Worm (Caenorhabditis elegans): ENCODE results near the gene cpt-4.

The cpt-4 gene

DNA sequence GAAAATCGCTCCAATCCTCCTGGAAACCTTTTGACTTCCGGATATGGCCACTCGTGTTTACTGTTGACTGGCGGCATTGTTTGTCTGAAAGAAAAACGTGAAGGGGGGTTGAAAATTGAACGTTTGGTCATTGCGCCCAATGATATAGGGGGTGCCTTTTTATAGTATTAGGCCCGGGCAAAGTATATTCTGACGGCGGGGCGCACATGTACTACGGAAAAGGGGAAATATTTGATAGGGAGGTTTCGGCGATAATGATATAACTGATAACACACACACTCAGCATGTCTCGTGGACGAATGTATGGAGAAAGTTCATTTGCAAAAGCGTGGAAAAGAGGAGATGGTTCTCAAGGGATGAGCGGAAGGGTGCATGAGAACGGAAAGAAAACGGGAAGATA lies at the start of gene cpt-4:
Gene cpt-4 (minus strand): TSS at position 84 of the 400 bp plus-strand sequence.
- no peak for TF ChIP-seq nhr-237 (tag; optimal IDR thresholded peaks at IDR 0.05)
- peak; percentile 80 for TF ChIP-seq sma-9 (GFP tag; optimal IDR thresholded peaks at IDR 0.05)
- no peak for TF ChIP-seq sma-9 (tag; optimal IDR thresholded peaks at IDR 0.05)
- TF ChIP-seq aly-2 (tag; optimal IDR thresholded peaks at IDR 0.05) = no peak
- TF ChIP-seq F13H6.1 (tag; optimal IDR thresholded peaks at IDR 0.05) = peak; percentile 25
- TF ChIP-seq fos-1 (tag; optimal IDR thresholded peaks at IDR 0.05) = peak; percentile 92
- TF ChIP-seq Y55F3AM.14 (GFP tag; optimal IDR thresholded peaks at IDR 0.05) = peak; percentile 58
- peak; percentile 10 for TF ChIP-seq nhr-21 (tag; optimal IDR thresholded peaks at IDR 0.05)
- TF ChIP-seq crh-2 (tag; optimal IDR thresholded peaks at IDR 0.05) = peak; percentile 47
- peak; percentile 10 to 24 for TF ChIP-seq mdl-1 (tag; optimal IDR thresholded peaks at IDR 0.05)

DNA sequence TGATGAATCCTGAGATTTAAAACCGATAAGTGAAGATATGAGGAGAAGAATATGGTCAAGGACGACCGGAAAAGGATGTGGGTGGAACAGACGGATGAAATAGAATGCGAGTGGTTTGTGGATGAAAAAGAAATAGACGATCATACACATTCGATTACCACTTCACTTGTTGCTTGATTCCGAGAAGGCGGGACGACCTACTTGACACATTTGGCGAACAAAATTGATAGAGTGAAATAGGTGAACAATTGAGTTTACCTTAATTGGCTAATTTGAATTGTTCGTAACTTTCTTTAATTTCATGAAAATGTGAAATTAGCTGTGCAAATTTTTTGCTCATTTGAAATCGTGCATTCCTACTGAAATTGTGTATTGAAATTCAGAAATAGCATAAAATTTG lies 44.6 kb upstream of the cpt-4 start, which contains the start of gene Y58A7A.2:
Gene Y58A7A.2 (minus strand): TSS at position 101 of the 400 bp plus-strand sequence.
- TF ChIP-seq mdl-1 (tag; optimal IDR thresholded peaks at IDR 0.05) = no peak
- no peak for TF ChIP-seq elt-3 (tag; optimal IDR thresholded peaks at IDR 0.05)
- no peak for TF ChIP-seq ztf-4 (tag; optimal IDR thresholded peaks at IDR 0.05)

DNA sequence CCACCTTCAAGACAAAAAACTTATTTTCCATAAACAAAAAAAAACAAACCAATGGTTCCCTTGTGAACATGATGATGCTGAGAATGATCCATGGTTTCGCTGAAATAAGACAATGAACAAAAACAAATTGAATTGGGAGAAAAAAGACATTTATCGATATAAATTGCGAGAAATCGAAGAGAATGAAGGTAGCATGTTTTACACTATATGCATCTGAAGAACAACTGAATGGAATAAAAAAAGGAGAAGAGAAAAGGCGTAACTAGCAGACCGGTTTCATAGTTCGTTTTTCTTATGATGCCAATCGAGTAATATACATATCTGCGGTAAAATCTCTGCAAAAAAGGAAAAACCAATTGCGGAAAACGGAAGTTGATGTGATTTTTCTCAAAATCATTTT lies 41.9 kb upstream of the cpt-4 start, which contains the start of gene Y58A7A.1:
Gene Y58A7A.1 (minus strand): TSS at position 101 of the 400 bp plus-strand sequence.
- no peak for TF ChIP-seq ama-1 (optimal IDR thresholded peaks at IDR 0.05)
- no peak for TF ChIP-seq alr-1 (tag; optimal IDR thresholded peaks at IDR 0.05)
- no peak for TF ChIP-seq ztf-1 (GFP tag; conservative IDR thresholded peaks at IDR 0.05)
- TF ChIP-seq sma-9 (GFP tag; optimal IDR thresholded peaks at IDR 0.05) = no peak
- no peak for TF ChIP-seq sma-9 (tag; optimal IDR thresholded peaks at IDR 0.05)
- no peak for TF ChIP-seq nhr-237 (tag; optimal IDR thresholded peaks at IDR 0.05)
- TF ChIP-seq ceh-16 (tag; optimal IDR thresholded peaks at IDR 0.05) = no peak
- no peak for TF ChIP-seq skn-1 (tag; optimal IDR thresholded peaks at IDR 0.05)
- no peak for TF ChIP-seq lin-39 (tag; optimal IDR thresholded peaks at IDR 0.05)

DNA sequence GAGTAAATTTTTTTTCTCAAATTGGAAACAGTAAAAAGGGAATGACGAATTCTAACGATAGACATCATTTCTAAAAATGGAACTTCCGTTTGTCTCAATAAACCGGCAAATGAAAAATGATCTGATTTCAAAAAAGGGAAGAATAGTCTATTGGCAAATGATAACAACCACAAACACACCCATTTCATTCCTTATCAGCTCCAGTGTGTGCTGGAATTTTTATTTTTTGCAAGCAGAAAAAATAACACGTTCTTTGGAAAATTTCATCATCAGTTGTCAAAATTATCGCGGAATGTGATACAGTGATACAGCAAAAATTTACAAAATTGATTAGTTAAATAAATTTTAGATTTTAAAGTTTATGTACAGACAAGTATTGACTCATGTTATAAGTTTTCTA lies 39.9 kb upstream of the cpt-4 start:
- TF ChIP-seq crh-2 (tag; optimal IDR thresholded peaks at IDR 0.05) = peak; percentile 58
- peak; percentile 86 for TF ChIP-seq fos-1 (tag; optimal IDR thresholded peaks at IDR 0.05)
- no peak for TF ChIP-seq nhr-12 (tag; optimal IDR thresholded peaks at IDR 0.05)
- no peak for TF ChIP-seq nhr-21 (tag; optimal IDR thresholded peaks at IDR 0.05)

DNA sequence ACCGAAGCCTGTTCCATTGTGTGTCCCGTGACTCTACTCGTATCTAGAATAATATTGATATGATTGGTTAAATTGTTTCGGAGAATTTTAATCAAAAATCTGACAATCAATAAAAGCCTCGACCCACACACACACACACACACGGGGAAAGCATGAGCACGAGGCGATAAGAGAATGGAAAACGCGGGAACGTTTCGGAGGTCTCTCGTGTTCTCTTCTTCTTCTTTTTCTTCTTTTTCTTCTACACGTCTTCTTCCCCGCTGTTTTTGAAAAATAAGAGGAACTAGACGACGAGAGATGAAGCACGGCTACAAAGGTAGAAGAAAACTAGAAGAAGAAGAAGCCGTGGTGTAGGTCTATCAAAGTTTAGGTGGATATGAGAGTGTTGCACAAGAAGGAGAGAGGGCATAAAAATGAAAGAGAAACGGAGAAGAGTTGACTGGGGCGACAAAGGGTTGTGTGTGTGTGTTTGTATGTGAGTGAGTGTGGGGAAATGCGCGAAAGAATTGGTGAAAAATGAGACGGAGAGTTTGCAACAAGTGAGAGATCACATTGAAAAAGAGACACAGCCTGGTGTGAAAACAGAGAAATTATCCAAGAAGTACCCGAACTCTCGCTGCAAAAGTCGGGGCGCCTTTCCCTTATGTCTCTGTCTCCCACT lies 37.4 kb upstream of the cpt-4 start, which contains the start of gene mlk-1:
Gene mlk-1 (minus strand): TSS at position 51 of the 661 bp plus-strand sequence.
- TF ChIP-seq nhr-12 (tag; optimal IDR thresholded peaks at IDR 0.05) = no peak
- no peak for TF ChIP-seq peb-1 (tag; optimal IDR thresholded peaks at IDR 0.05)
- TF ChIP-seq aly-2 (tag; optimal IDR thresholded peaks at IDR 0.05) = no peak
- TF ChIP-seq sma-3 (GFP tag; optimal IDR thresholded peaks at IDR 0.05) = no peak
- no peak for TF ChIP-seq egl-27 (tag; optimal IDR thresholded peaks at IDR 0.05)
- no peak for TF ChIP-seq nhr-237 (tag; optimal IDR thresholded peaks at IDR 0.05)
- no peak for TF ChIP-seq alr-1 (tag; optimal IDR thresholded peaks at IDR 0.05)
- TF ChIP-seq nhr-11 (tag; optimal IDR thresholded peaks at IDR 0.05) = no peak
- TF ChIP-seq unc-55 (GFP tag; optimal IDR thresholded peaks at IDR 0.05) = peak; percentile 88
- peak; percentile 44 for TF ChIP-seq crh-2 (tag; optimal IDR thresholded peaks at IDR 0.05)
- TF ChIP-seq unc-62 (GFP tag; optimal IDR thresholded peaks at IDR 0.05) = no peak
- peak; percentile 82 for TF ChIP-seq C34F6.9 (tag; optimal IDR thresholded peaks at IDR 0.05)
- no peak for TF ChIP-seq skn-1 (tag; optimal IDR thresholded peaks at IDR 0.05)
- no peak for TF ChIP-seq lin-39 (tag; optimal IDR thresholded peaks at IDR 0.05)
- TF ChIP-seq lsy-2 (tag; optimal IDR thresholded peaks at IDR 0.05) = peak; percentile 17 to 71
- no peak for TF ChIP-seq ceh-16 (tag; optimal IDR thresholded peaks at IDR 0.05)
- TF ChIP-seq snpc-4 (tag; optimal IDR thresholded peaks at IDR 0.05) = no peak
- peak; percentile 43 for TF ChIP-seq fos-1 (tag; optimal IDR thresholded peaks at IDR 0.05)
- TF ChIP-seq unc-39 (tag; optimal IDR thresholded peaks at IDR 0.05) = no peak
- TF ChIP-seq nhr-21 (tag; optimal IDR thresholded peaks at IDR 0.05) = peak; percentile 46
- TF ChIP-seq Y55F3AM.14 (GFP tag; optimal IDR thresholded peaks at IDR 0.05) = peak; percentile 73
- TF ChIP-seq nhr-77 (tag; optimal IDR thresholded peaks at IDR 0.05) = no peak
- no peak for TF ChIP-seq sem-4 (tag; optimal IDR thresholded peaks at IDR 0.05)
- TF ChIP-seq ztf-11 (tag; optimal IDR thresholded peaks at IDR 0.05) = no peak
- peak; percentile 40 for TF ChIP-seq zag-1 (tag; optimal IDR thresholded peaks at IDR 0.05)
- TF ChIP-seq ztf-4 (tag; optimal IDR thresholded peaks at IDR 0.05) = no peak
- peak; percentile 68 for TF ChIP-seq ama-1 (optimal IDR thresholded peaks at IDR 0.05)
- TF ChIP-seq lin-11 (tag; optimal IDR thresholded peaks at IDR 0.05) = peak; percentile 6
- TF ChIP-seq elt-3 (tag; optimal IDR thresholded peaks at IDR 0.05) = no peak
- TF ChIP-seq nhr-10 (tag; optimal IDR thresholded peaks at IDR 0.05) = no peak
- TF ChIP-seq R02D3.7 (tag; optimal IDR thresholded peaks at IDR 0.05) = no peak
- TF ChIP-seq gmeb-1 (tag; optimal IDR thresholded peaks at IDR 0.05) = no peak
- peak; percentile 86 for TF ChIP-seq nhr-129 (tag; optimal IDR thresholded peaks at IDR 0.05)
- TF ChIP-seq nhr-6 (tag; optimal IDR thresholded peaks at IDR 0.05) = peak; percentile 81
- no peak for TF ChIP-seq ztf-1 (GFP tag; conservative IDR thresholded peaks at IDR 0.05)
- no peak for TF ChIP-seq dmd-4 (tag; optimal IDR thresholded peaks at IDR 0.05)
- peak; percentile 60 for TF ChIP-seq sma-9 (GFP tag; optimal IDR thresholded peaks at IDR 0.05)
- no peak for TF ChIP-seq sma-9 (tag; optimal IDR thresholded peaks at IDR 0.05)
- peak; percentile 86 for TF ChIP-seq F13H6.1 (tag; optimal IDR thresholded peaks at IDR 0.05)
- peak; percentile 4 to 62 for TF ChIP-seq mdl-1 (tag; optimal IDR thresholded peaks at IDR 0.05)
- TF ChIP-seq blmp-1 (tag; optimal IDR thresholded peaks at IDR 0.05; ENCODE audit: insufficient read depth) = peak; percentile 77

All from whole organism, L2 larva.